Worm (Caenorhabditis elegans) whole organism, L4 larva: ENCODE results near the gene Y39G8B.10.

Experiments
- D1046.2 ChIP-seq: fragments of 200-800 bp; sonication (Bioruptor generic); IDR thresholded peaks from 2 replicates; pipeline ENCODE4 v1.3.6; 2022; ENCODE audit warnings: missing genetic modification characterization, missing compliant biosample characterization
- F26F4.8 ChIP-seq: fragments of 200-800 bp; sonication (Bioruptor generic); conservative IDR thresholded peaks from 2 replicates; pipeline ENCODE4 v1.3.6; 2022; ENCODE audit warnings: missing genetic modification characterization, missing compliant biosample characterization
- F37D6.2 ChIP-seq: sonication (generic microtip); optimal IDR thresholded peaks from 2 replicates; lab custom pipeline; 2016; ENCODE audit warnings: mild to moderate bottlenecking, missing genetic modification characterization, missing compliant biosample characterization
- F49E8.2 ChIP-seq: sonication (generic microtip); optimal IDR thresholded peaks from 2 replicates; lab custom pipeline; 2016; ENCODE audit warnings: missing compliant biosample characterization, mild to moderate bottlenecking, missing genetic modification characterization, borderline replicate concordance
- T20F7.1 ChIP-seq: fragments of 200-800 bp; sonication (Bioruptor generic); optimal IDR thresholded peaks from 2 replicates; lab custom pipeline; 2018; ENCODE audit warnings: mild to moderate bottlenecking, missing genetic modification characterization, missing compliant biosample characterization
- T26A8.4 ChIP-seq: fragments of 200-800 bp; sonication (Bioruptor generic); IDR thresholded peaks from 2 replicates; pipeline ENCODE4 v1.3.6; 2022; ENCODE audit warnings: missing genetic modification characterization, missing compliant biosample characterization
- Y105C5A.15 ChIP-seq: fragments of 200-800 bp; sonication (Bioruptor generic); IDR thresholded peaks from 2 replicates; pipeline ENCODE4 v1.3.6; 2022; ENCODE audit warnings: missing genetic modification characterization, missing compliant biosample characterization
- Y48G9A.11 ChIP-seq: fragments of 200-800 bp; sonication (Bioruptor generic); IDR thresholded peaks from 2 replicates; pipeline ENCODE4 v1.3.6; 2022; ENCODE audit warnings: missing genetic modification reagents, missing genetic modification characterization, missing compliant biosample characterization
- Y5F2A.4 ChIP-seq: fragments of 200-800 bp; sonication (Bioruptor generic); optimal IDR thresholded peaks from 2 replicates; lab custom pipeline; 2018; ENCODE audit warnings: mild to moderate bottlenecking, missing genetic modification characterization, missing compliant biosample characterization
- Y75B8A.6 ChIP-seq: fragments of 200-800 bp; sonication (Bioruptor generic); IDR thresholded peaks from 2 replicates; pipeline ENCODE4 v1.3.6; 2022; ENCODE audit warnings: missing genetic modification reagents, missing genetic modification characterization, missing compliant biosample characterization
- ZK337.2 ChIP-seq: fragments of 200-800 bp; sonication (Bioruptor generic); IDR thresholded peaks from 2 replicates; pipeline ENCODE4 v1.3.6; 2022; ENCODE audit warnings: missing genetic modification reagents, missing genetic modification characterization, missing compliant biosample characterization
- ZK546.5 ChIP-seq, 2 experiments: sonication (generic microtip); optimal IDR thresholded peaks; 2 replicates each; lab custom pipeline; 2017; ENCODE audit warnings: missing biosample characterization in 2 of 2, missing genetic modification characterization in 2 of 2
- aly-2 ChIP-seq: sonication (generic microtip); optimal IDR thresholded peaks from 2 replicates; lab custom pipeline; 2018; ENCODE audit warnings: missing biosample characterization, missing genetic modification characterization
- ama-1 ChIP-seq: fragments of 150-350 bp; optimal IDR thresholded peaks from 2 replicates; lab custom pipeline; 2014; ENCODE audit warnings: inconsistent platforms, mixed read lengths
- ceh-28 ChIP-seq: fragments of 150-350 bp; optimal IDR thresholded peaks from 2 replicates; lab custom pipeline; 2014; ENCODE audit warnings: missing biosample characterization, missing genetic modification reagents, missing genetic modification characterization
- ces-1 ChIP-seq: fragments of 150-350 bp; sonication (generic microtip); optimal IDR thresholded peaks from 4 replicates; lab custom pipeline; 2014; ENCODE audit warnings: missing biosample characterization, missing genetic modification reagents, missing genetic modification characterization
- daf-19 ChIP-seq: fragments of 200-800 bp; sonication (Bioruptor generic); conservative IDR thresholded peaks from 2 replicates; pipeline ENCODE4 v1.3.6; 2022; ENCODE audit warnings: missing genetic modification characterization, missing compliant biosample characterization
- daf-8 ChIP-seq: fragments of 200-800 bp; sonication (Bioruptor generic); IDR thresholded peaks from 2 replicates; pipeline ENCODE4 v1.3.6; 2022; ENCODE audit warnings: missing genetic modification characterization, missing compliant biosample characterization
- dmd-6 ChIP-seq: fragments of 200-800 bp; sonication (Bioruptor generic); IDR thresholded peaks from 2 replicates; pipeline ENCODE4 v1.3.6; 2022; ENCODE audit warnings: missing genetic modification reagents, missing genetic modification characterization, missing compliant biosample characterization
- dmd-8 ChIP-seq: fragments of 200-800 bp; sonication (Bioruptor generic); IDR thresholded peaks from 2 replicates; pipeline ENCODE4 v1.3.6; 2022; ENCODE audit warnings: missing genetic modification characterization, missing compliant biosample characterization
- egl-27 ChIP-seq: sonication (generic microtip); optimal IDR thresholded peaks from 3 replicates; lab custom pipeline; 2017; ENCODE audit warnings: missing biosample characterization, missing genetic modification reagents, missing genetic modification characterization
- hlh-30 ChIP-seq: sonication (generic microtip); optimal IDR thresholded peaks from 2 replicates; lab custom pipeline; 2017; ENCODE audit warnings: antibody characterized with exemption, mild to moderate bottlenecking, missing genetic modification characterization, missing compliant biosample characterization; ENCODE audit not compliant: insufficient read depth
- lin-13 ChIP-seq: fragments of 150-350 bp; optimal IDR thresholded peaks from 2 replicates; lab custom pipeline; 2014; ENCODE audit warnings: missing biosample characterization, missing genetic modification reagents, missing genetic modification characterization
- lin-38 ChIP-seq: fragments of 200-800 bp; sonication (Bioruptor generic); IDR thresholded peaks from 2 replicates; pipeline ENCODE4 v1.3.6; 2022; ENCODE audit warnings: missing genetic modification reagents, missing genetic modification characterization, missing compliant biosample characterization
- lsy-2 ChIP-seq, 2 experiments: fragments of 150-350 bp in 1 of 2; sonication (generic microtip) in 1 of 2; optimal IDR thresholded peaks; 2 replicates each; lab custom pipeline; 2014 to 2017; ENCODE audit warnings: missing biosample characterization in 2 of 2, missing genetic modification characterization in 2 of 2
- madf-9 ChIP-seq: fragments of 200-800 bp; sonication (Bioruptor generic); conservative IDR thresholded peaks from 2 replicates; pipeline ENCODE4 v1.3.6; 2022; ENCODE audit warnings: missing genetic modification reagents, missing genetic modification characterization, missing compliant biosample characterization
- mep-1 ChIP-seq: fragments of 150-350 bp; sonication (generic microtip); optimal IDR thresholded peaks from 3 replicates; lab custom pipeline; 2014; ENCODE audit warnings: missing biosample characterization, missing genetic modification characterization
- mxl-2 ChIP-seq: fragments of 200-800 bp; sonication (Bioruptor generic); conservative IDR thresholded peaks from 2 replicates; pipeline ENCODE4 v1.3.6; 2022; ENCODE audit warnings: missing genetic modification reagents, missing genetic modification characterization, missing compliant biosample characterization
- nhr-102 ChIP-seq: sonication (generic microtip); optimal IDR thresholded peaks from 2 replicates; lab custom pipeline; 2016; ENCODE audit warnings: mild to moderate bottlenecking, missing genetic modification characterization, moderate library complexity, missing compliant biosample characterization
- nhr-11 ChIP-seq: fragments of 150-350 bp; optimal IDR thresholded peaks from 2 replicates; lab custom pipeline; 2014; ENCODE audit warnings: missing biosample characterization, missing genetic modification characterization
- nhr-25 ChIP-seq: sonication (generic microtip); optimal IDR thresholded peaks from 2 replicates; lab custom pipeline; 2017; ENCODE audit warnings: missing genetic modification characterization, mild to moderate bottlenecking, missing compliant biosample characterization, antibody characterized with exemption, moderate library complexity, borderline replicate concordance; ENCODE audit not compliant: insufficient read depth
- nhr-28 ChIP-seq: fragments of 150-350 bp; optimal IDR thresholded peaks from 2 replicates; lab custom pipeline; 2014; ENCODE audit warnings: missing biosample characterization, missing genetic modification characterization
- nhr-41 ChIP-seq: fragments of 200-800 bp; sonication (Bioruptor generic); IDR thresholded peaks from 2 replicates; pipeline ENCODE4 v1.3.6; 2022; ENCODE audit warnings: missing genetic modification reagents, missing genetic modification characterization, missing compliant biosample characterization
- nhr-42 ChIP-seq: fragments of 200-800 bp; sonication (Bioruptor generic); IDR thresholded peaks from 2 replicates; pipeline ENCODE4 v1.3.6; 2022; ENCODE audit warnings: missing genetic modification characterization, missing compliant biosample characterization
- nhr-77 ChIP-seq: fragments of 150-350 bp; optimal IDR thresholded peaks from 2 replicates; lab custom pipeline; 2014; ENCODE audit warnings: missing biosample characterization, missing genetic modification characterization
- pha-4 ChIP-seq, 2 experiments: fragments of 150-350 bp in 1 of 2; fragments of 200-800 bp in 1 of 2; sonication (Bioruptor generic) in 1 of 2; IDR thresholded peaks in 1 of 2; optimal IDR thresholded peaks in 1 of 2; 2 replicates each; pipeline versions ENCODE4 v1.3.6 to Lab custom; 2014 to 2022; ENCODE audit warnings: missing genetic modification characterization in 2 of 2, missing genetic modification reagents in 2 of 2, missing biosample characterization in 1 of 2, missing compliant biosample characterization in 1 of 2
- pqm-1 ChIP-seq: sonication (generic microtip); optimal IDR thresholded peaks from 2 replicates; lab custom pipeline; 2017; ENCODE audit warnings: missing biosample characterization, missing genetic modification characterization
- rbr-2 ChIP-seq: sonication (generic microtip); optimal IDR thresholded peaks from 2 replicates; lab custom pipeline; 2016; ENCODE audit warnings: missing genotype, missing genetic modification characterization, missing compliant biosample characterization
- saeg-2 ChIP-seq: fragments of 200-800 bp; sonication (Bioruptor generic); IDR thresholded peaks from 2 replicates; pipeline ENCODE4 v1.3.6; 2022; ENCODE audit warnings: missing genetic modification reagents, missing genetic modification characterization, missing compliant biosample characterization
- sdz-12 ChIP-seq: fragments of 200-800 bp; sonication (Bioruptor generic); optimal IDR thresholded peaks from 2 replicates; lab custom pipeline; 2018; ENCODE audit warnings: mild to moderate bottlenecking, missing genetic modification characterization, missing compliant biosample characterization
- snpc-1.2 ChIP-seq: fragments of 200-800 bp; sonication (Bioruptor generic); IDR thresholded peaks from 2 replicates; pipeline ENCODE4 v1.3.6; 2022; ENCODE audit warnings: missing genetic modification reagents, missing genetic modification characterization, missing compliant biosample characterization
- tag-97 ChIP-seq: fragments of 200-800 bp; sonication (Bioruptor generic); IDR thresholded peaks from 2 replicates; pipeline ENCODE4 v1.3.6; 2022; ENCODE audit warnings: missing genetic modification characterization, missing compliant biosample characterization
- unc-130 ChIP-seq: sonication (generic microtip); optimal IDR thresholded peaks from 2 replicates; lab custom pipeline; 2016; ENCODE audit warnings: missing genetic modification reagents, missing genetic modification characterization, missing compliant biosample characterization
- unc-62 ChIP-seq, 3 experiments: fragments of 150-350 bp in 1 of 3; sonication (generic microtip); optimal IDR thresholded peaks in 2 of 3; peaks in 1 of 3; 1 replicate in 1 of 3; 2 replicates in 2 of 3; lab custom pipeline; 2014 to 2017; ENCODE audit warnings: missing biosample characterization in 3 of 3, missing genetic modification characterization in 3 of 3, missing genetic modification reagents in 3 of 3, missing genotype in 1 of 3
- vab-7 ChIP-seq: fragments of 200-800 bp; sonication (Bioruptor generic); IDR thresholded peaks from 2 replicates; pipeline ENCODE4 v1.3.6; 2022; ENCODE audit warnings: missing genetic modification reagents, missing genetic modification characterization, missing compliant biosample characterization
- zfp-2 ChIP-seq: sonication (generic microtip); optimal IDR thresholded peaks from 2 replicates; lab custom pipeline; 2016; ENCODE audit warnings: mild to moderate bottlenecking, missing genetic modification characterization, missing compliant biosample characterization
- zip-2 ChIP-seq: fragments of 150-350 bp; optimal IDR thresholded peaks from 2 replicates; lab custom pipeline; 2014; ENCODE audit warnings: missing biosample characterization, missing genetic modification characterization
- ztf-11 ChIP-seq: fragments of 150-350 bp; optimal IDR thresholded peaks from 2 replicates; lab custom pipeline; 2014; ENCODE audit warnings: missing biosample characterization, missing genetic modification characterization

Gene Y39G8B.10

DNA sequence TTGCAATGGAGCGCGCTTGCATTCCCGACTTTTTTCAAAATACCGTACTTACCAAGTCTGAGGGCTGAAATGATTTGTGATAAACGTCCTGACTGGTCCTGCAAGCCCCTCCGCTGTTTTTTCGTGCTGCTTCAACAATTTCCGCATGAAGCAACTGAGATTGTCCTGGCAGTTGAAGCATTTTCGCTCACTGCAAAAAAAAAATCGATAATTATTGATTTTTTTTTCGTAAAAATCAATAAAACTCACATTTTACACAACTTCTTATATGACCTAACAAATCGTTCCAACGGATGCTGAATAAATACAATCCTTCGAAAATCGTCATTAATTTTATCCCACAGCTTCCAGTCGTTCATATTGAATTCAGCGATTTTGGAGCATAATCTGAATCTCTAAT lies 36.0 kb upstream of the Y39G8B.10 start:
- TF ChIP-seq egl-27 (tag; lab: Kevin White, UChicago) (no peak), ceh-28 (tag; lab: Kevin White, UChicago) (peak; percentile 88), aly-2 (tag; lab: Kevin White, UChicago) (no peak)

DNA sequence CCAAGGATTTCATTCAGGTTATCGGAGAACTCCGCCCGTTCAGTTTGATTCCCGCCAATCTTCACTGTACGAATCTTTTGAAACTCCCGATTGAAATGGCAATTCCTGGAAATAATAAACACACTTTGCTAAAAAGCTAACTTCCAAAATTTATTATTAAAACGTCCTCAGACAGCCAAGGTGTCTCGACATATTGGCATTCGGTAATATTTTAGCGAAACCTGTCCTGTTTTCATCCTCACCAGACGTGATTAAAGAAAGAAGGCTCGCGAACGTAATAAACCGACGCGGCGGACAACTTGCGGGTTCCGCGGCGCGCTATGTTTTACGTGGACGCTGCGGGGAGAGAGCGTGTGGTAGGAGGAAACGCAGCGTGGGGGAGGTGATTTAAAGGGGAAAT lies 35.3 kb upstream of the Y39G8B.10 start:
- peak; percentile 87 for TF ChIP-seq T26A8.4 (GFP tag; lab: Robert Waterston, UW)
- no peak for TF ChIP-seq zfp-2
- TF ChIP-seq lin-38 = peak; percentile 84
- TF ChIP-seq nhr-42 (GFP tag; lab: Robert Waterston, UW) = peak; percentile 89; the same call in 1 of the 2 replicates
- TF ChIP-seq Y105C5A.15 = no peak
- peak; percentile 70 for TF ChIP-seq Y48G9A.11 (GFP tag; lab: Robert Waterston, UW)
- TF ChIP-seq nhr-77 (tag; lab: Kevin White, UChicago) = peak; percentile 70
- TF ChIP-seq nhr-41 = no peak
- 0 out of 2 replicates have a peak, but pooled peaks have one; percentile 69 for TF ChIP-seq saeg-2 (GFP tag; lab: Robert Waterston, UW)
- TF ChIP-seq Y75B8A.6 (GFP tag; lab: Robert Waterston, UW) = no peak
- TF ChIP-seq vab-7 = peak; percentile 44; the same call in 1 of the 2 replicates
- no peak for TF ChIP-seq T20F7.1 (GFP tag; lab: Kevin White, UChicago)
- TF ChIP-seq daf-19 = no peak
- peak; percentile 99 for TF ChIP-seq ama-1 (lab: Kevin White, UChicago)
- TF ChIP-seq snpc-1.2 (GFP tag; lab: Robert Waterston, UW) = peak; percentile 69
- no peak for TF ChIP-seq daf-8 (GFP tag; lab: Robert Waterston, UW)
- TF ChIP-seq D1046.2 (GFP tag; lab: Robert Waterston, UW) = no peak; the same call in 1 of the 2 replicates
- TF ChIP-seq pha-4 (GFP tag; IDR thresholded peaks at IDR 0.05; lab: Robert Waterston, UW) = peak; percentile 66
- TF ChIP-seq pha-4 (tag; optimal IDR thresholded peaks at IDR 0.05; lab: Kevin White, UChicago) = no peak
- peak; percentile 65 for TF ChIP-seq nhr-25
- TF ChIP-seq lin-13 (GFP tag; lab: Kevin White, UChicago) = peak; percentile 57
- TF ChIP-seq mxl-2 (GFP tag; lab: Robert Waterston, UW) = no peak
- peak; percentile 81 for TF ChIP-seq hlh-30
- peak in 1 of 2 experiments; percentile 80 for TF ChIP-seq lsy-2 (tag; optimal IDR thresholded peaks at IDR 0.05; lab: Kevin White, UChicago)
- TF ChIP-seq F49E8.2 (tag; lab: Kevin White, UChicago) = peak; percentile 94
- peak; percentile 44 for TF ChIP-seq Y5F2A.4 (GFP tag; lab: Kevin White, UChicago)
- TF ChIP-seq ZK546.5 (tag; optimal IDR thresholded peaks at IDR 0.05; lab: Kevin White, UChicago) = no peak
- peak; percentile 78 for TF ChIP-seq nhr-102
- TF ChIP-seq ztf-11 (tag; lab: Kevin White, UChicago) = no peak
- TF ChIP-seq ZK337.2 (GFP tag; lab: Robert Waterston, UW) = no peak
- TF ChIP-seq sdz-12 (GFP tag; lab: Kevin White, UChicago) = peak; percentile 49
- TF ChIP-seq unc-62 (GFP tag; optimal IDR thresholded peaks at IDR 0.05 in 1 of 2; lab: Kevin White, UChicago) = no peak
- no peak for TF ChIP-seq unc-62 (tag; optimal IDR thresholded peaks at IDR 0.05; lab: Kevin White, UChicago)
- TF ChIP-seq dmd-8 (GFP tag; lab: Robert Waterston, UW) = no peak
- TF ChIP-seq zip-2 = peak; percentile 56
- TF ChIP-seq F26F4.8 = no peak
- peak; percentile 78 for TF ChIP-seq dmd-6 (GFP tag; lab: Robert Waterston, UW)
- peak; percentile 40 for TF ChIP-seq pqm-1 (tag; lab: Kevin White, UChicago)
- TF ChIP-seq unc-130 (GFP tag; lab: Kevin White, UChicago) = peak; percentile 71
- TF ChIP-seq mep-1 = peak; percentile 82
- 0 out of 2 replicates have a peak, but pooled peaks have one; percentile 28 for TF ChIP-seq madf-9
- TF ChIP-seq F37D6.2 (tag; lab: Kevin White, UChicago) = peak; percentile 7
- peak; percentile 66 for TF ChIP-seq rbr-2
- TF ChIP-seq ceh-28 (tag; lab: Kevin White, UChicago) = no peak
- peak; percentile 28 for TF ChIP-seq nhr-28 (tag; lab: Kevin White, UChicago)
- TF ChIP-seq nhr-11 (tag; lab: Kevin White, UChicago) = peak; percentile 15
- no peak for TF ChIP-seq aly-2 (tag; lab: Kevin White, UChicago)
- TF ChIP-seq ces-1 (GFP tag; lab: Kevin White, UChicago) = no peak
- TF ChIP-seq tag-97 = no peak
